Worm (Caenorhabditis elegans): ENCODE measurements around the gene sra-39.

ce11 chrX:13937350-13937749 is 34.1 kb upstream of the sra-39 start:
- no peak for TF ChIP-seq egl-27 (tag; optimal IDR thresholded peaks at IDR 0.05)
- no peak for TF ChIP-seq nhr-20 (tag; optimal IDR thresholded peaks at IDR 0.05)
- no peak for TF ChIP-seq tlp-1 (tag; optimal IDR thresholded peaks at IDR 0.05)
- no peak for TF ChIP-seq fos-1 (tag; optimal IDR thresholded peaks at IDR 0.05)
- TF ChIP-seq ztf-11 (tag; optimal IDR thresholded peaks at IDR 0.05): no peak
- no peak for TF ChIP-seq nhr-28 (tag; optimal IDR thresholded peaks at IDR 0.05)

Data from whole organism, L1 larva.